Fruit fly (Drosophila melanogaster): ENCODE measurements around the gene CG34242.

- TF ChIP-seq CG8478 (optimal IDR thresholded peaks at IDR 0.05) (no peak), CTCF (optimal IDR thresholded peaks at IDR 0.05) (no peak)
These were observed 32.4 kb downstream of the CG34242 start for dm6 chr3L:12566065-12566730.

All from S2 (cell line).